Worm (Caenorhabditis elegans) whole organism, L3 larva: ENCODE measurements around the gene fib-1.

Experiments used
- R02D3.7 ChIP-seq: fragments of 150-350 bp; optimal IDR thresholded peaks from 2 replicates; lab custom pipeline; 2014; ENCODE audit warnings: missing biosample characterization, missing genetic modification characterization
- ZK546.5 ChIP-seq: sonication (generic microtip); optimal IDR thresholded peaks from 2 replicates; lab custom pipeline; 2017; ENCODE audit warnings: missing biosample characterization, missing genetic modification characterization
- ama-1 ChIP-seq: fragments of 150-350 bp; optimal IDR thresholded peaks from 2 replicates; lab custom pipeline; 2018
- ceh-16 ChIP-seq: sonication (generic microtip); optimal IDR thresholded peaks from 2 replicates; lab custom pipeline; 2017; ENCODE audit warnings: missing biosample characterization, missing genetic modification characterization
- ceh-82 ChIP-seq: fragments of 150-350 bp; optimal IDR thresholded peaks from 2 replicates; lab custom pipeline; 2014; ENCODE audit warnings: missing biosample characterization, missing genetic modification characterization
- egl-27 ChIP-seq: sonication (generic microtip); optimal IDR thresholded peaks from 4 replicates; lab custom pipeline; 2017; ENCODE audit warnings: missing biosample characterization, missing genetic modification reagents, missing genetic modification characterization
- elt-2 ChIP-seq: sonication (generic microtip); optimal IDR thresholded peaks from 2 replicates; lab custom pipeline; 2016; ENCODE audit warnings: missing genetic modification reagents, mild to moderate bottlenecking, missing genetic modification characterization, missing compliant biosample characterization
- fkh-10 ChIP-seq: sonication (generic microtip); optimal IDR thresholded peaks from 2 replicates; lab custom pipeline; 2017; ENCODE audit warnings: missing biosample characterization, missing genetic modification reagents, missing genetic modification characterization
- fos-1 ChIP-seq: fragments of 150-350 bp; optimal IDR thresholded peaks from 2 replicates; lab custom pipeline; 2014; ENCODE audit warnings: missing biosample characterization, missing genetic modification characterization
- hmg-11 ChIP-seq: sonication (generic microtip); optimal IDR thresholded peaks from 2 replicates; lab custom pipeline; 2016; ENCODE audit warnings: missing genetic modification characterization, missing compliant biosample characterization
- lin-15B ChIP-seq: fragments of 150-350 bp; optimal IDR thresholded peaks from 2 replicates; lab custom pipeline; 2014; ENCODE audit warnings: missing biosample characterization, missing genetic modification characterization
- lsy-12 ChIP-seq: sonication (generic microtip); optimal IDR thresholded peaks from 2 replicates; lab custom pipeline; 2016; ENCODE audit warnings: mild to moderate bottlenecking, missing genetic modification characterization, missing compliant biosample characterization
- mdl-1 ChIP-seq: fragments of 150-350 bp; optimal IDR thresholded peaks from 2 replicates; lab custom pipeline; 2014; ENCODE audit warnings: missing biosample characterization, missing genetic modification characterization
- mml-1 ChIP-seq: fragments of 150-350 bp; sonication (generic microtip); optimal IDR thresholded peaks from 3 replicates; lab custom pipeline; 2014; ENCODE audit warnings: missing biosample characterization, missing genetic modification characterization
- nhr-11 ChIP-seq: fragments of 150-350 bp; optimal IDR thresholded peaks from 2 replicates; lab custom pipeline; 2014; ENCODE audit warnings: missing biosample characterization, missing genetic modification characterization
- nhr-12 ChIP-seq: fragments of 150-350 bp; optimal IDR thresholded peaks from 2 replicates; lab custom pipeline; 2014; ENCODE audit warnings: missing biosample characterization, missing genetic modification characterization
- nhr-237 ChIP-seq: fragments of 150-350 bp; optimal IDR thresholded peaks from 2 replicates; lab custom pipeline; 2014; ENCODE audit warnings: missing biosample characterization, missing genetic modification characterization
- nhr-25 ChIP-seq: sonication (generic microtip); optimal IDR thresholded peaks from 2 replicates; lab custom pipeline; 2017; ENCODE audit warnings: missing biosample characterization, missing genetic modification characterization
- nhr-28 ChIP-seq: fragments of 150-350 bp; optimal IDR thresholded peaks from 2 replicates; lab custom pipeline; 2014; ENCODE audit warnings: missing biosample characterization, missing genetic modification characterization
- nhr-43 ChIP-seq: sonication (generic microtip); optimal IDR thresholded peaks from 2 replicates; lab custom pipeline; 2016; ENCODE audit warnings: mild to moderate bottlenecking, missing genetic modification characterization, missing compliant biosample characterization; ENCODE audit not compliant: poor library complexity, severe bottlenecking
- nhr-67 ChIP-seq: fragments of 150-350 bp; optimal IDR thresholded peaks from 2 replicates; lab custom pipeline; 2014; ENCODE audit warnings: missing biosample characterization, missing genetic modification characterization
- nhr-76 ChIP-seq: fragments of 150-350 bp; sonication (generic microtip); optimal IDR thresholded peaks from 5 replicates; lab custom pipeline; 2014; ENCODE audit warnings: missing biosample characterization, missing genetic modification characterization
- snpc-4 ChIP-seq: fragments of 150-350 bp; optimal IDR thresholded peaks from 2 replicates; lab custom pipeline; 2014; ENCODE audit warnings: missing biosample characterization, missing genetic modification characterization
- tbx-2 ChIP-seq: sonication (generic microtip); optimal IDR thresholded peaks from 2 replicates; lab custom pipeline; 2016; ENCODE audit warnings: mild to moderate bottlenecking, missing genetic modification characterization, missing compliant biosample characterization
- zag-1 ChIP-seq: fragments of 150-350 bp; optimal IDR thresholded peaks from 2 replicates; lab custom pipeline; 2014; ENCODE audit warnings: missing biosample characterization, missing genetic modification characterization
- ztf-4 ChIP-seq: fragments of 150-350 bp; optimal IDR thresholded peaks from 2 replicates; lab custom pipeline; 2014; ENCODE audit warnings: missing biosample characterization, missing genetic modification characterization

Gene fib-1

ce11 chrV:14971136-14971535, 30.9 kb downstream of the fib-1 start, which contains the start of gene nlp-59:
Gene nlp-59 (plus strand): TSS chrV:14971436.
- TF ChIP-seq lin-15B (tag; lab: Kevin White, UChicago), result no peak
- TF ChIP-seq lsy-12, result no peak
- no peak for TF ChIP-seq R02D3.7 (tag; lab: Kevin White, UChicago)
- TF ChIP-seq mml-1 (tag; lab: Kevin White, UChicago), result no peak
- TF ChIP-seq ama-1, result no peak
- TF ChIP-seq nhr-28 (tag; lab: Kevin White, UChicago), result no peak
- no peak for TF ChIP-seq nhr-237 (tag; lab: Kevin White, UChicago)
- no peak for TF ChIP-seq nhr-67
- no peak for TF ChIP-seq nhr-11 (tag; lab: Kevin White, UChicago)
- TF ChIP-seq ceh-82, result no peak
- TF ChIP-seq zag-1 (tag; lab: Kevin White, UChicago), result no peak
- no peak for TF ChIP-seq elt-2 (tag; lab: Kevin White, UChicago)
- TF ChIP-seq nhr-43 (tag; lab: Kevin White, UChicago), result no peak
- no peak for TF ChIP-seq nhr-76
- no peak for TF ChIP-seq snpc-4 (tag; lab: Kevin White, UChicago)
- TF ChIP-seq ztf-4 (tag; lab: Kevin White, UChicago), result no peak
- no peak for TF ChIP-seq nhr-25
- no peak for TF ChIP-seq ceh-16 (tag; lab: Kevin White, UChicago)

- TF ChIP-seq hmg-11 (tag; lab: Kevin White, UChicago) (no peak), egl-27 (no peak), snpc-4 (tag; lab: Kevin White, UChicago) (no peak), nhr-76 (no peak), tbx-2 (tag; lab: Kevin White, UChicago) (no peak), mml-1 (tag; lab: Kevin White, UChicago) (no peak), nhr-12 (tag; lab: Kevin White, UChicago) (no peak), fkh-10 (GFP tag; lab: Kevin White, UChicago) (no peak), ama-1 (no peak), ztf-4 (tag; lab: Kevin White, UChicago) (no peak), ceh-16 (tag; lab: Kevin White, UChicago) (no peak), mdl-1 (tag; lab: Kevin White, UChicago) (no peak)
Observed at ce11 chrV:14955676-14956075, 46.3 kb downstream of the fib-1 start, which contains the start of gene F02D8.9. Gene F02D8.9 (minus strand): TSS chrV:14955776.

ce11 chrV:14954633-14955032, 47.4 kb downstream of the fib-1 start, which contains the start of gene C30G7.5:
Gene C30G7.5 (minus strand): TSS chrV:14954733.
- TF ChIP-seq ZK546.5 (tag; lab: Kevin White, UChicago), result no peak
- no peak for TF ChIP-seq ceh-16 (tag; lab: Kevin White, UChicago)
- TF ChIP-seq fos-1 (tag; lab: Kevin White, UChicago), result no peak
- TF ChIP-seq nhr-43 (tag; lab: Kevin White, UChicago), result no peak
- TF ChIP-seq lin-15B (tag; lab: Kevin White, UChicago), result no peak
